Worm (Caenorhabditis elegans) whole organism, L4 larva: ENCODE results near the gene T19C3.4.

ENCODE experiments used
- F44E2.7 ChIP-seq: fragments of 200-800 bp; sonication (Bioruptor generic); IDR thresholded peaks from 2 replicates; pipeline ENCODE4 v2.1.2; 2022; ENCODE audit warnings: missing genetic modification characterization, missing compliant biosample characterization
- Y48G9A.11 ChIP-seq: fragments of 200-800 bp; sonication (Bioruptor generic); IDR thresholded peaks from 2 replicates; pipeline ENCODE4 v1.3.6; 2022; ENCODE audit warnings: missing genetic modification reagents, missing genetic modification characterization, missing compliant biosample characterization
- Y5F2A.4 ChIP-seq: fragments of 200-800 bp; sonication (Bioruptor generic); optimal IDR thresholded peaks from 2 replicates; lab custom pipeline; 2018; ENCODE audit warnings: mild to moderate bottlenecking, missing genetic modification characterization, missing compliant biosample characterization
- aly-2 ChIP-seq: sonication (generic microtip); optimal IDR thresholded peaks from 2 replicates; lab custom pipeline; 2018; ENCODE audit warnings: missing biosample characterization, missing genetic modification characterization
- attf-4 ChIP-seq: sonication (generic microtip); optimal IDR thresholded peaks from 3 replicates; lab custom pipeline; 2017; ENCODE audit warnings: missing biosample characterization, missing genetic modification characterization
- ceh-20 ChIP-seq: fragments of 200-800 bp; sonication (Bioruptor generic); IDR thresholded peaks from 2 replicates; pipeline ENCODE4 v1.3.6; 2022; ENCODE audit warnings: missing genetic modification reagents, missing genetic modification characterization, missing compliant biosample characterization
- ceh-28 ChIP-seq: fragments of 150-350 bp; optimal IDR thresholded peaks from 2 replicates; lab custom pipeline; 2014; ENCODE audit warnings: missing biosample characterization, missing genetic modification reagents, missing genetic modification characterization
- ceh-32 ChIP-seq: sonication (generic microtip); optimal IDR thresholded peaks from 2 replicates; lab custom pipeline; 2016; ENCODE audit warnings: mild to moderate bottlenecking, missing genetic modification characterization, missing compliant biosample characterization; ENCODE audit not compliant: poor library complexity
- ceh-82 ChIP-seq: sonication (generic microtip); optimal IDR thresholded peaks from 2 replicates; lab custom pipeline; 2017; ENCODE audit warnings: missing biosample characterization, missing genetic modification characterization
- ces-1 ChIP-seq: fragments of 150-350 bp; sonication (generic microtip); optimal IDR thresholded peaks from 4 replicates; lab custom pipeline; 2014; ENCODE audit warnings: missing biosample characterization, missing genetic modification reagents, missing genetic modification characterization
- daf-12 ChIP-seq: fragments of 150-350 bp; optimal IDR thresholded peaks from 2 replicates; lab custom pipeline; 2014; ENCODE audit warnings: missing biosample characterization, missing genetic modification reagents, missing genetic modification characterization
- daf-8 ChIP-seq: fragments of 200-800 bp; sonication (Bioruptor generic); IDR thresholded peaks from 2 replicates; pipeline ENCODE4 v1.3.6; 2022; ENCODE audit warnings: missing genetic modification characterization, missing compliant biosample characterization
- dpl-1 ChIP-seq: fragments of 150-350 bp; optimal IDR thresholded peaks from 2 replicates; lab custom pipeline; 2014; ENCODE audit warnings: missing biosample characterization, missing genetic modification reagents, missing genetic modification characterization
- egl-27 ChIP-seq: sonication (generic microtip); optimal IDR thresholded peaks from 3 replicates; lab custom pipeline; 2017; ENCODE audit warnings: missing biosample characterization, missing genetic modification reagents, missing genetic modification characterization
- egl-43 ChIP-seq: fragments of 200-800 bp; sonication (Bioruptor generic); IDR thresholded peaks from 2 replicates; pipeline ENCODE4 v1.3.6; 2022; ENCODE audit warnings: missing genetic modification reagents, missing genetic modification characterization, missing compliant biosample characterization
- hlh-11 ChIP-seq: fragments of 200-800 bp; sonication (Bioruptor generic); optimal IDR thresholded peaks from 2 replicates; lab custom pipeline; 2018; ENCODE audit warnings: mild to moderate bottlenecking, missing genetic modification characterization, missing compliant biosample characterization
- hmg-1.1 ChIP-seq: fragments of 200-800 bp; sonication (Bioruptor generic); IDR thresholded peaks from 2 replicates; pipeline ENCODE4 v1.3.6; 2022; ENCODE audit warnings: missing genetic modification reagents, missing genetic modification characterization, missing compliant biosample characterization
- lim-7 ChIP-seq: fragments of 200-800 bp; sonication (Bioruptor generic); IDR thresholded peaks from 2 replicates; pipeline ENCODE4 v1.3.6; 2022; ENCODE audit warnings: missing genetic modification characterization, missing compliant biosample characterization
- lin-1 ChIP-seq: fragments of 200-800 bp; sonication (Bioruptor generic); IDR thresholded peaks from 2 replicates; pipeline ENCODE4 v1.3.6; 2022; ENCODE audit warnings: missing genetic modification reagents, missing genetic modification characterization, missing compliant biosample characterization
- lin-13 ChIP-seq: fragments of 150-350 bp; optimal IDR thresholded peaks from 2 replicates; lab custom pipeline; 2014; ENCODE audit warnings: missing biosample characterization, missing genetic modification reagents, missing genetic modification characterization
- lin-15B ChIP-seq: fragments of 150-350 bp; sonication (generic microtip); optimal IDR thresholded peaks from 3 replicates; lab custom pipeline; 2014; ENCODE audit warnings: missing biosample characterization, missing genetic modification characterization
- lin-38 ChIP-seq: fragments of 200-800 bp; sonication (Bioruptor generic); IDR thresholded peaks from 2 replicates; pipeline ENCODE4 v1.3.6; 2022; ENCODE audit warnings: missing genetic modification reagents, missing genetic modification characterization, missing compliant biosample characterization
- lin-39 ChIP-seq: fragments of 150-350 bp; optimal IDR thresholded peaks from 2 replicates; lab custom pipeline; 2014; ENCODE audit warnings: missing biosample characterization, missing genetic modification reagents, missing genetic modification characterization
- madf-5 ChIP-seq, 2 experiments: fragments of 200-800 bp; sonication (Bioruptor generic); IDR thresholded peaks; 2 replicates each; pipeline ENCODE4 v1.3.6; 2022; ENCODE audit warnings: missing compliant biosample characterization in 2 of 2, missing genetic modification characterization in 2 of 2
- mdl-1 ChIP-seq, 2 experiments: fragments of 150-350 bp in 1 of 2; sonication (generic microtip) in 1 of 2; optimal IDR thresholded peaks; 2 replicates each; lab custom pipeline; 2014 to 2017; ENCODE audit warnings: missing biosample characterization in 2 of 2, missing genetic modification characterization in 2 of 2
- mes-2 ChIP-seq: sonication (generic microtip); optimal IDR thresholded peaks from 2 replicates; lab custom pipeline; 2016; ENCODE audit warnings: missing genotype, mild to moderate bottlenecking, missing genetic modification characterization, missing compliant biosample characterization; ENCODE audit not compliant: poor library complexity, severe bottlenecking
- mxl-2 ChIP-seq: fragments of 200-800 bp; sonication (Bioruptor generic); conservative IDR thresholded peaks from 2 replicates; pipeline ENCODE4 v1.3.6; 2022; ENCODE audit warnings: missing genetic modification reagents, missing genetic modification characterization, missing compliant biosample characterization
- mxl-3 ChIP-seq: fragments of 200-800 bp; sonication (Bioruptor generic); optimal IDR thresholded peaks from 2 replicates; lab custom pipeline; 2018; ENCODE audit warnings: mild to moderate bottlenecking, missing genetic modification characterization, missing compliant biosample characterization
- nhr-102 ChIP-seq: sonication (generic microtip); optimal IDR thresholded peaks from 2 replicates; lab custom pipeline; 2016; ENCODE audit warnings: mild to moderate bottlenecking, missing genetic modification characterization, moderate library complexity, missing compliant biosample characterization
- nhr-111 ChIP-seq: fragments of 200-800 bp; sonication (Bioruptor generic); optimal IDR thresholded peaks from 2 replicates; lab custom pipeline; 2018; ENCODE audit warnings: mild to moderate bottlenecking, missing genetic modification characterization, missing compliant biosample characterization
- nhr-76 ChIP-seq: fragments of 150-350 bp; optimal IDR thresholded peaks from 2 replicates; lab custom pipeline; 2014; ENCODE audit warnings: missing biosample characterization, missing genetic modification characterization
- pha-4 ChIP-seq, 2 experiments: fragments of 150-350 bp in 1 of 2; fragments of 200-800 bp in 1 of 2; sonication (Bioruptor generic) in 1 of 2; IDR thresholded peaks in 1 of 2; optimal IDR thresholded peaks in 1 of 2; 2 replicates each; pipeline versions ENCODE4 v1.3.6 to Lab custom; 2014 to 2022; ENCODE audit warnings: missing genetic modification characterization in 2 of 2, missing genetic modification reagents in 2 of 2, missing biosample characterization in 1 of 2, missing compliant biosample characterization in 1 of 2
- php-3 ChIP-seq: fragments of 200-800 bp; sonication (Bioruptor generic); IDR thresholded peaks from 2 replicates; pipeline ENCODE4 v1.3.6; 2022; ENCODE audit warnings: missing genetic modification reagents, missing genetic modification characterization, missing compliant biosample characterization
- pqm-1 ChIP-seq: sonication (generic microtip); optimal IDR thresholded peaks from 2 replicates; lab custom pipeline; 2017; ENCODE audit warnings: missing biosample characterization, missing genetic modification characterization
- saeg-2 ChIP-seq: fragments of 200-800 bp; sonication (Bioruptor generic); IDR thresholded peaks from 2 replicates; pipeline ENCODE4 v1.3.6; 2022; ENCODE audit warnings: missing genetic modification reagents, missing genetic modification characterization, missing compliant biosample characterization
- set-16 ChIP-seq: fragments of 200-800 bp; sonication (Bioruptor generic); IDR thresholded peaks from 2 replicates; pipeline ENCODE4 v1.3.6; 2022; ENCODE audit warnings: missing genetic modification reagents, missing genetic modification characterization, missing compliant biosample characterization
- snpc-1.2 ChIP-seq: fragments of 200-800 bp; sonication (Bioruptor generic); IDR thresholded peaks from 2 replicates; pipeline ENCODE4 v1.3.6; 2022; ENCODE audit warnings: missing genetic modification reagents, missing genetic modification characterization, missing compliant biosample characterization
- spr-1 ChIP-seq: sonication (generic microtip); optimal IDR thresholded peaks from 2 replicates; lab custom pipeline; 2016; ENCODE audit warnings: mild to moderate bottlenecking, missing genetic modification characterization, missing compliant biosample characterization
- tag-97 ChIP-seq: fragments of 200-800 bp; sonication (Bioruptor generic); IDR thresholded peaks from 2 replicates; pipeline ENCODE4 v1.3.6; 2022; ENCODE audit warnings: missing genetic modification characterization, missing compliant biosample characterization
- tra-1 ChIP-seq: fragments of 200-800 bp; sonication (Bioruptor generic); IDR thresholded peaks from 2 replicates; pipeline ENCODE4 v1.3.6; 2022; ENCODE audit warnings: missing genetic modification reagents, missing genetic modification characterization, missing compliant biosample characterization
- unc-130 ChIP-seq: sonication (generic microtip); optimal IDR thresholded peaks from 2 replicates; lab custom pipeline; 2016; ENCODE audit warnings: missing genetic modification reagents, missing genetic modification characterization, missing compliant biosample characterization
- vab-7 ChIP-seq: fragments of 200-800 bp; sonication (Bioruptor generic); IDR thresholded peaks from 2 replicates; pipeline ENCODE4 v1.3.6; 2022; ENCODE audit warnings: missing genetic modification reagents, missing genetic modification characterization, missing compliant biosample characterization
- zip-11 ChIP-seq: fragments of 200-800 bp; sonication (Bioruptor generic); IDR thresholded peaks from 2 replicates; pipeline ENCODE4 v1.3.6; 2022; ENCODE audit warnings: missing genetic modification characterization, missing compliant biosample characterization
- zip-2 ChIP-seq: fragments of 150-350 bp; optimal IDR thresholded peaks from 2 replicates; lab custom pipeline; 2014; ENCODE audit warnings: missing biosample characterization, missing genetic modification characterization
- ztf-11 ChIP-seq: fragments of 150-350 bp; optimal IDR thresholded peaks from 2 replicates; lab custom pipeline; 2014; ENCODE audit warnings: missing biosample characterization, missing genetic modification characterization

Gene T19C3.4

DNA sequence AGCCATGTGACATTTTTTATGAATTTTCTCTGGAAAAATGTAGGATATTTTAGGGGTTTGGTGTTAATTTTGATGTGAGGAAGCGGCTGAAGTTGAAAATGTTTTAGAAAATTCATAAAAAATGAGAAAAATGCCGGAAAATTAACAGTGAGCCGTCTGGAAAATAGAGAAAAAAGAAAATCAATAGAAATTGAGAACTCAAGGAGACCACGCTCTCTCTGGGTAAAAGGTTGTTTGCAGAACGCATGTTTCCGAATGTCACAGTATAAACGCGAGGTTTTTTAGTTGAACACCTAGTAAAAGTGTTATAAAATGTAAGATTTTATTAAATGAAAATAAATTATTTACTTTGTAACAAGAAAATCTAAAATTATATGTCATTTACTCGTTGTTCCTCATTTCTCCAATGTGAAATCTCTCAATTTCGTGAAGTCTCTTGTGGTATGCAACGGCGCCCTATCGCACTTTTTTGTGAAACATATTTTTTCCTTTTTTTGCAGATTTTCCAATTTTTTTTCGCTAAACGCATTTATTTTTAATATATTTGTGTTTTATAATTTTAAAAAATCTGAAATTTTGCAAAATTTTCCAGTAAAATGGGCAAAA is 20.2 kb upstream of the T19C3.4 start, which contains the start of the genes tag-266 and tag-267 (continued):
- no peak for TF ChIP-seq lim-7 (GFP tag; lab: Robert Waterston, UW)
- TF ChIP-seq madf-5 (GFP tag; IDR thresholded peaks at IDR 0.05; lab: Robert Waterston, UW): no peak
- no peak for TF ChIP-seq snpc-1.2
- TF ChIP-seq php-3 (GFP tag; lab: Robert Waterston, UW): no peak
- no peak for TF ChIP-seq set-16
- no peak for TF ChIP-seq ceh-82 (tag; lab: Kevin White, UChicago)
- no peak for TF ChIP-seq ceh-20
- TF ChIP-seq pha-4 (GFP tag; IDR thresholded peaks at IDR 0.05; lab: Robert Waterston, UW): peak; percentile 38; the same call in 1 of the 2 replicates
- TF ChIP-seq pha-4 (tag; optimal IDR thresholded peaks at IDR 0.05; lab: Kevin White, UChicago): no peak
- no peak for TF ChIP-seq saeg-2 (GFP tag; lab: Robert Waterston, UW)
- no peak for TF ChIP-seq daf-8 (GFP tag; lab: Robert Waterston, UW)
- no peak for TF ChIP-seq mxl-2
- TF ChIP-seq tag-97: no peak
- no peak for TF ChIP-seq zip-11 (GFP tag; lab: Robert Waterston, UW)
- TF ChIP-seq spr-1: peak; percentile 23
- TF ChIP-seq hlh-11 (tag; lab: Kevin White, UChicago): peak; percentile 36
- no peak for TF ChIP-seq egl-43 (GFP tag; lab: Robert Waterston, UW)
- no peak for TF ChIP-seq aly-2 (tag; lab: Kevin White, UChicago)
- no peak for TF ChIP-seq mxl-3 (GFP tag; lab: Kevin White, UChicago)
- TF ChIP-seq zip-2 (tag; lab: Kevin White, UChicago): no peak
- no peak for TF ChIP-seq attf-4
- no peak for TF ChIP-seq daf-12 (tag; lab: Kevin White, UChicago)
- TF ChIP-seq lin-39 (tag; lab: Kevin White, UChicago): no peak
- TF ChIP-seq lin-15B (tag; lab: Kevin White, UChicago): no peak
- peak; percentile 87 for TF ChIP-seq mes-2 (tag; lab: Kevin White, UChicago)
- TF ChIP-seq Y48G9A.11 (GFP tag; lab: Robert Waterston, UW): no peak
- TF ChIP-seq nhr-102 (tag; lab: Kevin White, UChicago): no peak
- no peak for TF ChIP-seq F44E2.7 (GFP tag; lab: Robert Waterston, UW)
- no peak for TF ChIP-seq lin-13 (GFP tag; lab: Kevin White, UChicago)
- TF ChIP-seq ceh-32 (tag; lab: Kevin White, UChicago): no peak
- TF ChIP-seq vab-7 (GFP tag; lab: Robert Waterston, UW): peak; percentile 62; the same call in 1 of the 2 replicates
- TF ChIP-seq hmg-1.1: peak; percentile 55; the same call in 1 of the 2 replicates
- TF ChIP-seq lin-1 (GFP tag; lab: Robert Waterston, UW): no peak
- no peak for TF ChIP-seq ztf-11 (tag; lab: Kevin White, UChicago)
- TF ChIP-seq pqm-1 (tag; lab: Kevin White, UChicago): no peak
- TF ChIP-seq unc-130: peak; percentile 94
- no peak for TF ChIP-seq Y5F2A.4 (GFP tag; lab: Kevin White, UChicago)
- TF ChIP-seq ces-1: no peak
- TF ChIP-seq mdl-1 (tag; optimal IDR thresholded peaks at IDR 0.05; lab: Kevin White, UChicago): peak in 1 of 2 experiments; percentile 27
- no peak for TF ChIP-seq nhr-111 (GFP tag; lab: Kevin White, UChicago)
- TF ChIP-seq tra-1 (GFP tag; lab: Robert Waterston, UW): no peak
- peak; percentile 97 for TF ChIP-seq lin-38 (GFP tag; lab: Robert Waterston, UW)
- TF ChIP-seq egl-27 (tag; lab: Kevin White, UChicago): no peak
- peak; percentile 43 for TF ChIP-seq dpl-1 (GFP tag; lab: Kevin White, UChicago)
- TF ChIP-seq ceh-28 (tag; lab: Kevin White, UChicago): no peak
- TF ChIP-seq nhr-76 (tag; lab: Kevin White, UChicago): no peak
